Fruit fly (Drosophila melanogaster) whole organism, embryonic: ENCODE measurements around the gene mRpL15.

Experiments
- Atf3 ChIP-seq: fragments of 200-800 bp; sonication (Bioruptor generic); optimal IDR thresholded peaks from 3 replicates; lab custom pipeline; 2016; ENCODE audit warnings: missing biosample characterization, missing genetic modification characterization
- BtbVII ChIP-seq: fragments of 200-800 bp; sonication (Bioruptor generic); optimal IDR thresholded peaks from 3 replicates; lab custom pipeline; 2017; ENCODE audit warnings: missing biosample characterization, mild to moderate bottlenecking, missing genetic modification characterization
- CG10147 ChIP-seq: fragments of 200-800 bp; sonication (Bioruptor generic); optimal IDR thresholded peaks from 2 replicates; lab custom pipeline; 2019; ENCODE audit warnings: missing biosample characterization, mild to moderate bottlenecking, missing genetic modification characterization, moderate library complexity
- CG10321 ChIP-seq: fragments of 200-800 bp; sonication (Bioruptor generic); IDR thresholded peaks from 2 replicates; pipeline ENCODE4 v1.3.6; 2022; ENCODE audit warnings: missing biosample characterization, missing genetic modification characterization
- CG10462 ChIP-seq: fragments of 200-800 bp; sonication (Bioruptor generic); optimal IDR thresholded peaks from 2 replicates; lab custom pipeline; 2016; ENCODE audit warnings: missing biosample characterization, missing genetic modification characterization
- CG11247 ChIP-seq: fragments of 200-800 bp; sonication (Bioruptor generic); IDR thresholded peaks from 2 replicates; pipeline ENCODE4 v1.3.6; 2022; ENCODE audit warnings: missing biosample characterization, missing genetic modification characterization
- CG11695 ChIP-seq: fragments of 200-800 bp; sonication (Bioruptor generic); IDR thresholded peaks from 3 replicates; pipeline ENCODE4 v1.3.6; 2022; ENCODE audit warnings: missing biosample characterization, missing genetic modification characterization
- CG1233 ChIP-seq: fragments of 200-800 bp; sonication (Bioruptor generic); optimal IDR thresholded peaks from 4 replicates; lab custom pipeline; 2018; ENCODE audit warnings: missing biosample characterization, mild to moderate bottlenecking, missing genetic modification characterization
- CG12744 ChIP-seq: fragments of 200-800 bp; sonication (Bioruptor generic); optimal IDR thresholded peaks from 2 replicates; lab custom pipeline; 2016; ENCODE audit warnings: missing biosample characterization, missing genetic modification characterization
- CG14050 ChIP-seq: fragments of 200-800 bp; sonication (Bioruptor generic); IDR thresholded peaks from 3 replicates; pipeline ENCODE4 v1.3.6; 2022; ENCODE audit warnings: missing biosample characterization, missing genetic modification characterization
- CG14441 ChIP-seq: fragments of 200-800 bp; sonication (Bioruptor generic); IDR thresholded peaks from 2 replicates; pipeline ENCODE4 v1.3.6; 2022; ENCODE audit warnings: missing biosample characterization, missing genetic modification characterization
- CG15479 ChIP-seq: fragments of 200-800 bp; sonication (Bioruptor generic); optimal IDR thresholded peaks from 3 replicates; lab custom pipeline; 2019; ENCODE audit warnings: missing biosample characterization, mild to moderate bottlenecking, missing genetic modification characterization, moderate library complexity
- CG1603 ChIP-seq: fragments of 200-800 bp; sonication (Bioruptor generic); optimal IDR thresholded peaks from 2 replicates; lab custom pipeline; 2019; ENCODE audit warnings: missing biosample characterization, mild to moderate bottlenecking, missing genetic modification characterization, moderate library complexity
- CG1647 ChIP-seq: fragments of 200-800 bp; sonication (Bioruptor generic); optimal IDR thresholded peaks from 3 replicates; lab custom pipeline; 2016; ENCODE audit warnings: missing biosample characterization, missing genetic modification characterization
- CG18011 ChIP-seq: fragments of 200-800 bp; sonication (Bioruptor generic); optimal IDR thresholded peaks from 2 replicates; lab custom pipeline; 2017; ENCODE audit warnings: missing biosample characterization, missing genetic modification characterization, mild to moderate bottlenecking, moderate library complexity, missing genotype
- CG2712 ChIP-seq: fragments of 200-800 bp; optimal IDR thresholded peaks from 3 replicates; lab custom pipeline; 2019; ENCODE audit warnings: missing biosample characterization, mild to moderate bottlenecking, missing genetic modification characterization, moderate library complexity
- CG5180 ChIP-seq: fragments of 200-800 bp; sonication (Bioruptor generic); optimal IDR thresholded peaks from 3 replicates; lab custom pipeline; 2017; ENCODE audit warnings: missing biosample characterization, missing genetic modification characterization, mild to moderate bottlenecking, moderate library complexity, missing genetic modification reagents
- CG6654 ChIP-seq: fragments of 200-800 bp; sonication (Bioruptor generic); optimal IDR thresholded peaks from 2 replicates; lab custom pipeline; 2017; ENCODE audit warnings: missing biosample characterization, mild to moderate bottlenecking, missing genetic modification characterization
- CG6689 ChIP-seq: fragments of 200-800 bp; sonication (Bioruptor generic); IDR thresholded peaks from 2 replicates; pipeline ENCODE4 v1.3.6; 2022; ENCODE audit warnings: missing biosample characterization, missing genetic modification characterization
- CG6813 ChIP-seq: fragments of 200-800 bp; sonication (Bioruptor generic); optimal IDR thresholded peaks from 2 replicates; lab custom pipeline; 2017; ENCODE audit warnings: missing biosample characterization, missing genetic modification characterization, mild to moderate bottlenecking, moderate library complexity, missing genetic modification reagents
- CG9609 ChIP-seq: fragments of 200-800 bp; sonication (Bioruptor generic); optimal IDR thresholded peaks from 3 replicates; lab custom pipeline; 2016; ENCODE audit warnings: missing biosample characterization, missing genetic modification characterization
- CG9797 ChIP-seq: fragments of 200-800 bp; sonication (Bioruptor generic); optimal IDR thresholded peaks from 3 replicates; lab custom pipeline; 2018; ENCODE audit warnings: missing biosample characterization, mild to moderate bottlenecking, missing genetic modification characterization
- Chrac-16 ChIP-seq: fragments of 200-800 bp; sonication (Bioruptor generic); optimal IDR thresholded peaks from 3 replicates; lab custom pipeline; 2016; ENCODE audit warnings: missing biosample characterization, missing genetic modification characterization
- D19B ChIP-seq: fragments of 200-800 bp; sonication (Bioruptor generic); optimal IDR thresholded peaks from 2 replicates; lab custom pipeline; 2017; ENCODE audit warnings: missing biosample characterization, mild to moderate bottlenecking, missing genetic modification characterization
- Doc2 ChIP-seq: fragments of 200-800 bp; sonication (Bioruptor generic); IDR thresholded peaks from 2 replicates; pipeline ENCODE4 v1.3.6; 2022; ENCODE audit warnings: missing biosample characterization, missing genetic modification characterization
- Xrp1 ChIP-seq: fragments of 200-800 bp; sonication (Bioruptor generic); IDR thresholded peaks from 2 replicates; pipeline ENCODE4 v1.3.6; 2022; ENCODE audit warnings: missing biosample characterization, missing genetic modification characterization
- ash1 ChIP-seq: fragments of 200-800 bp; sonication (Bioruptor generic); optimal IDR thresholded peaks from 2 replicates; lab custom pipeline; 2018; ENCODE audit warnings: missing biosample characterization, mild to moderate bottlenecking, missing genetic modification characterization
- cato ChIP-seq: fragments of 200-800 bp; sonication (Bioruptor generic); optimal IDR thresholded peaks from 2 replicates; lab custom pipeline; 2016; ENCODE audit warnings: missing biosample characterization, missing genetic modification characterization, borderline replicate concordance
- cg ChIP-seq: fragments of 200-800 bp; sonication (Bioruptor generic); optimal IDR thresholded peaks from 3 replicates; lab custom pipeline; 2019; ENCODE audit warnings: missing biosample characterization, mild to moderate bottlenecking, missing genetic modification characterization, moderate library complexity
- crc ChIP-seq: fragments of 200-800 bp; sonication (Bioruptor generic); optimal IDR thresholded peaks from 2 replicates; lab custom pipeline; 2016; ENCODE audit warnings: missing biosample characterization, missing genetic modification characterization
- disco-r ChIP-seq: fragments of 200-800 bp; sonication (Bioruptor generic); optimal IDR thresholded peaks from 2 replicates; lab custom pipeline; 2016; ENCODE audit warnings: missing biosample characterization, missing genetic modification characterization
- ewg ChIP-seq: fragments of 200-800 bp; sonication (Bioruptor generic); optimal IDR thresholded peaks from 3 replicates; lab custom pipeline; 2017; ENCODE audit warnings: mild to moderate bottlenecking, missing biosample characterization, missing genetic modification reagents, missing genetic modification characterization
- fd102C ChIP-seq: fragments of 200-800 bp; sonication (Bioruptor generic); optimal IDR thresholded peaks from 2 replicates; lab custom pipeline; 2018; ENCODE audit warnings: missing biosample characterization, mild to moderate bottlenecking, missing genetic modification characterization, moderate library complexity
- gem ChIP-seq: fragments of 200-800 bp; sonication (Bioruptor generic); optimal IDR thresholded peaks from 2 replicates; lab custom pipeline; 2019; ENCODE audit warnings: missing biosample characterization, mild to moderate bottlenecking, missing genetic modification characterization, moderate library complexity
- lola ChIP-seq, 3 experiments: fragments of >200 bp in 2 of 3; fragments of 200-800 bp in 1 of 3; sonication (Bioruptor generic) in 1 of 3; optimal IDR thresholded peaks; 2 replicates each; lab custom pipeline; 2017 to 2019; ENCODE audit warnings: missing biosample characterization in 3 of 3, missing genetic modification characterization in 3 of 3, mild to moderate bottlenecking in 1 of 3, moderate library complexity in 1 of 3
- nerfin-1 ChIP-seq: fragments of 200-800 bp; sonication (Bioruptor generic); optimal IDR thresholded peaks from 3 replicates; lab custom pipeline; 2019; ENCODE audit warnings: missing biosample characterization, mild to moderate bottlenecking, missing genetic modification characterization, moderate library complexity
- prd ChIP-seq, 3 experiments: fragments of >200 bp in 2 of 3; fragments of 200-800 bp in 1 of 3; sonication (Bioruptor generic) in 1 of 3; optimal IDR thresholded peaks in 2 of 3; IDR thresholded peaks in 1 of 3; 2 replicates in 2 of 3; 3 replicates in 1 of 3; pipeline versions ENCODE4 v1.3.6 to Lab custom; 2017 to 2022; ENCODE audit warnings: missing biosample characterization in 1 of 3, missing genetic modification characterization in 1 of 3
- repo ChIP-seq: fragments of 200-800 bp; sonication (Bioruptor generic); optimal IDR thresholded peaks from 2 replicates; lab custom pipeline; 2016; ENCODE audit warnings: missing biosample characterization, missing genetic modification characterization
- sens ChIP-seq: fragments of 200-800 bp; sonication (Bioruptor generic); peaks from one replicate; lab custom pipeline; 2016; ENCODE audit warnings: missing biosample characterization, missing genetic modification characterization
- shn ChIP-seq: fragments of 200-800 bp; sonication (Bioruptor generic); optimal IDR thresholded peaks from 3 replicates; lab custom pipeline; 2016; ENCODE audit warnings: missing biosample characterization, missing genetic modification characterization
- sna ChIP-seq: fragments of 200-800 bp; sonication (Bioruptor generic); IDR thresholded peaks from 2 replicates; pipeline ENCODE4 v1.3.6; 2022; ENCODE audit warnings: missing biosample characterization, missing genetic modification characterization; ENCODE audit not compliant: partially characterized antibody
- stc ChIP-seq: fragments of 200-800 bp; sonication (Bioruptor generic); IDR thresholded peaks from 2 replicates; pipeline ENCODE4 v1.3.6; 2022; ENCODE audit warnings: missing biosample characterization, missing genetic modification characterization
- trh ChIP-seq: fragments of 200-800 bp; sonication (Bioruptor generic); optimal IDR thresholded peaks from 2 replicates; lab custom pipeline; 2016; ENCODE audit warnings: missing biosample characterization, missing genetic modification characterization
- tup ChIP-seq: fragments of 200-800 bp; sonication (Bioruptor generic); optimal IDR thresholded peaks from 2 replicates; lab custom pipeline; 2016; ENCODE audit warnings: missing biosample characterization, mild to moderate bottlenecking, missing genetic modification characterization, moderate library complexity
- wdn ChIP-seq: fragments of 200-800 bp; sonication (Bioruptor generic); IDR thresholded peaks from 2 replicates; pipeline ENCODE4 v1.3.6; 2022; ENCODE audit warnings: missing biosample characterization, missing genetic modification characterization
- yki ChIP-seq: fragments of >200 bp; optimal IDR thresholded peaks from 3 replicates; lab custom pipeline; 2018
- zen ChIP-seq: fragments of 200-800 bp; sonication (Bioruptor generic); optimal IDR thresholded peaks from 3 replicates; lab custom pipeline; 2018; ENCODE audit warnings: missing biosample characterization, mild to moderate bottlenecking, missing genetic modification characterization, moderate library complexity

The mRpL15 gene

DNA sequence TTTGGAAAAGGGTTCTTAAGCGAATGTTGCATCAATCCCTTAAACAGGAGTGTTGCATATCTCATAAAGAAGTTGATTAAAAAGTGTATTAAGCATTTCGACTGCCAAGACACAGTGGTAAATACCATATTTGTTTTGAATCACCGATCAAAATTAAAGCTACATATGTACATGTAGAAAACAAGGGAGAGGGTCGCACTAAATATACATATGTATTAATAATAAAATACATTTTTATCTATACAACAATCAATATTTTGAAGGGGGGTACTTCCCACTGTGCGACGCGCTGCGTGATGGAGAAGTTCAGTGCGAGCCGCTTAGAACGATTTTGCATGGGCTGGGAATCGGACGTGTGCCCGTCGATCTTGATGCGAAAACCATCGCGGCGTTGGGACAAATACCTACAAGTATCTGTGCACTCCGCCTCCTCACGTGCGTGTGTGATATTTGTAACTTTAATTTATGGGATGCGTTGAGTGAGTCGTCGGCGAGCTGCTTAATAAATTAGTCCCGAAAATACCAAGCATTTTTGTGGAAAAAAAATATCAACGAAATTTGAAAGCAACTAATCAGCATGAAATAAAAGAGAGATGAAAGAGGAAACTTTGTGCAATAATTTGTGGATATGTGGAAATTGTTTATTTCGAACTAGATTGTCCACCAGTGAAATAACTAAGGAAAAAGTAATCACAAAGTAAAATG is 9.0 kb upstream of the mRpL15 start (continued):
- TF ChIP-seq D19B (peak; percentile 54), CG14050 (peak; percentile 87), shn (no peak), prd (optimal IDR thresholded peaks at IDR 0.05; lab: Kevin White, UChicago) (no peak), prd (GFP tag; IDR thresholded peaks at IDR 0.05; lab: Robert Waterston, UW) (peak; percentile 94), CG6813 (GFP tag; lab: Kevin White, UChicago) (peak; percentile 85), CG10462 (GFP tag; lab: Kevin White, UChicago) (peak; percentile 54), sens (GFP tag; lab: Kevin White, UChicago) (peak; percentile 94), BtbVII (peak; percentile 84), CG11247 (peak; percentile 85), cg (GFP tag; lab: Kevin White, UChicago) (no peak), lola (GFP tag; optimal IDR thresholded peaks at IDR 0.05; lab: Kevin White, UChicago) (peak in 1 of 3 experiments; percentile 60), CG5180 (GFP tag; lab: Kevin White, UChicago) (peak; percentile 72), CG15479 (GFP tag; lab: Kevin White, UChicago) (no peak), CG2712 (peak; percentile 91), stc (peak; percentile 91), wdn (GFP tag; lab: Robert Waterston, UW) (peak; percentile 81), CG18011 (GFP tag; lab: Kevin White, UChicago) (peak; percentile 60), CG10321 (peak; percentile 24; the same call in 1 of the 2 replicates), fd102C (GFP tag; lab: Kevin White, UChicago) (no peak), CG6654 (GFP tag; lab: Kevin White, UChicago) (peak; percentile 67), nerfin-1 (tag; lab: Kevin White, UChicago) (peak; percentile 68), zen (peak; percentile 79), CG12744 (GFP tag; lab: Kevin White, UChicago) (peak; percentile 7), ewg (GFP tag; lab: Kevin White, UChicago) (peak; percentile 70), CG1647 (GFP tag; lab: Kevin White, UChicago) (no peak), CG14441 (GFP tag; lab: Robert Waterston, UW) (peak; percentile 94), cato (GFP tag; lab: Kevin White, UChicago) (peak; percentile 64), Atf3 (GFP tag; lab: Kevin White, UChicago) (peak; percentile 17), sna (GFP tag; lab: Robert Waterston, UW) (no peak), CG11695 (GFP tag; lab: Robert Waterston, UW) (peak; percentile 94), ash1 (no peak), gem (peak; percentile 92), CG6689 (GFP tag; lab: Robert Waterston, UW) (peak; percentile 91), CG1603 (peak; percentile 90), Chrac-16 (GFP tag; lab: Kevin White, UChicago) (peak; percentile 76), trh (GFP tag; lab: Kevin White, UChicago) (peak; percentile 78), CG9797 (GFP tag; lab: Kevin White, UChicago) (no peak), yki (lab: Kevin White, UChicago) (no peak), repo (peak; percentile 15), Xrp1 (GFP tag; lab: Robert Waterston, UW) (peak; percentile 93), crc (GFP tag; lab: Kevin White, UChicago) (no peak), disco-r (GFP tag; lab: Kevin White, UChicago) (no peak), Doc2 (GFP tag; lab: Robert Waterston, UW) (peak; percentile 78; the same call in 1 of the 2 replicates), CG9609 (GFP tag; lab: Kevin White, UChicago) (peak; percentile 37), CG10147 (GFP tag; lab: Kevin White, UChicago) (peak; percentile 78), CG1233 (GFP tag; lab: Kevin White, UChicago) (peak; percentile 86), tup (GFP tag; lab: Kevin White, UChicago) (peak; percentile 45)
